Fruit fly (Drosophila melanogaster): ENCODE data around the gene tra.

dm6 chr3L:16631844-16632537 is 41.1 kb upstream of the tra start:
- TF ChIP-seq fd96Ca (GFP tag; IDR thresholded peaks at IDR 0.05) (no peak), CG17806 (tag; optimal IDR thresholded peaks at IDR 0.05) (no peak), gl (tag; optimal IDR thresholded peaks at IDR 0.05) (no peak), Ets98B (GFP tag; IDR thresholded peaks at IDR 0.05) (no peak), Snoo (tag; optimal IDR thresholded peaks at IDR 0.05) (no peak)

Data from whole organism, pupa.